Fruit fly (Drosophila melanogaster) whole organism, pupa: ENCODE measurements around the gene CG43703.

Source experiments
- CG10348 ChIP-seq: fragments of 200-800 bp; sonication (Bioruptor generic); IDR thresholded peaks from 2 replicates; pipeline ENCODE4 v1.3.6; 2022; ENCODE audit warnings: missing biosample characterization, missing genetic modification characterization
- CG12605 ChIP-seq: fragments of 200-800 bp; sonication (Bioruptor generic); IDR thresholded peaks from 2 replicates; pipeline ENCODE4 v1.3.6; 2022; ENCODE audit warnings: missing biosample characterization, missing genetic modification characterization
- CG13204 ChIP-seq: fragments of 200-800 bp; sonication (Bioruptor generic); optimal IDR thresholded peaks from 2 replicates; lab custom pipeline; 2018; ENCODE audit warnings: missing biosample characterization, mild to moderate bottlenecking, missing genetic modification characterization, moderate library complexity
- CG14655 ChIP-seq: fragments of 200-800 bp; sonication (Bioruptor generic); optimal IDR thresholded peaks from 3 replicates; lab custom pipeline; 2017; ENCODE audit warnings: mild to moderate bottlenecking, missing biosample characterization, missing genetic modification reagents, missing genetic modification characterization
- CG15710 ChIP-seq: fragments of 200-800 bp; sonication (Bioruptor generic); optimal IDR thresholded peaks from 2 replicates; lab custom pipeline; 2018; ENCODE audit warnings: missing biosample characterization, mild to moderate bottlenecking, missing genetic modification characterization, moderate library complexity
- CG17806 ChIP-seq: fragments of 200-800 bp; sonication (Bioruptor generic); optimal IDR thresholded peaks from 2 replicates; lab custom pipeline; 2018; ENCODE audit warnings: missing biosample characterization, mild to moderate bottlenecking, missing genetic modification characterization, moderate library complexity
- CG32121 ChIP-seq: fragments of 200-800 bp; sonication (Bioruptor generic); IDR thresholded peaks from 2 replicates; pipeline ENCODE4 v1.3.6; 2022; ENCODE audit warnings: missing biosample characterization, missing genetic modification characterization
- CG34367 ChIP-seq: fragments of 200-800 bp; sonication (Bioruptor generic); optimal IDR thresholded peaks from 2 replicates; lab custom pipeline; 2018; ENCODE audit warnings: missing biosample characterization, mild to moderate bottlenecking, missing genetic modification characterization
- CG4496 ChIP-seq: fragments of 200-800 bp; sonication (Bioruptor generic); IDR thresholded peaks from 3 replicates; pipeline ENCODE4 v1.3.6; 2022; ENCODE audit warnings: missing biosample characterization, missing genetic modification characterization
- CG8159 ChIP-seq: fragments of 200-800 bp; sonication (Bioruptor generic); optimal IDR thresholded peaks from 3 replicates; lab custom pipeline; 2018; ENCODE audit warnings: missing biosample characterization, mild to moderate bottlenecking, missing genetic modification characterization, moderate library complexity
- CG8301 ChIP-seq: fragments of 200-800 bp; sonication (Bioruptor generic); optimal IDR thresholded peaks from 2 replicates; lab custom pipeline; 2018; ENCODE audit warnings: missing biosample characterization, mild to moderate bottlenecking, missing genetic modification characterization
- CG9948 ChIP-seq: fragments of 200-800 bp; sonication (Bioruptor generic); optimal IDR thresholded peaks from 2 replicates; lab custom pipeline; 2018; ENCODE audit warnings: missing biosample characterization, mild to moderate bottlenecking, missing genetic modification characterization, moderate library complexity
- D1 ChIP-seq: fragments of 200-800 bp; sonication (Bioruptor generic); optimal IDR thresholded peaks from 2 replicates; lab custom pipeline; 2018; ENCODE audit warnings: missing biosample characterization, mild to moderate bottlenecking, missing genetic modification characterization, moderate library complexity
- EcR ChIP-seq: fragments of 200-800 bp; sonication (Bioruptor generic); optimal IDR thresholded peaks from 3 replicates; lab custom pipeline; 2019; ENCODE audit warnings: missing biosample characterization, missing genetic modification characterization, mild to moderate bottlenecking, moderate library complexity, missing genetic modification reagents
- Ets98B ChIP-seq: fragments of 200-800 bp; sonication (Bioruptor generic); IDR thresholded peaks from 2 replicates; pipeline ENCODE4 v1.3.6; 2022; ENCODE audit warnings: missing biosample characterization, missing genetic modification characterization
- Pif1A ChIP-seq: fragments of 200-800 bp; sonication (Bioruptor generic); optimal IDR thresholded peaks from 3 replicates; lab custom pipeline; 2016; ENCODE audit warnings: missing biosample characterization, missing genetic modification characterization
- Pif1B ChIP-seq: fragments of 200-800 bp; sonication (Bioruptor generic); optimal IDR thresholded peaks from 3 replicates; lab custom pipeline; 2016; ENCODE audit warnings: missing biosample characterization, missing genetic modification characterization
- Snoo ChIP-seq: fragments of 200-800 bp; sonication (Bioruptor generic); optimal IDR thresholded peaks from 3 replicates; lab custom pipeline; 2017; ENCODE audit warnings: missing biosample characterization, mild to moderate bottlenecking, missing genetic modification characterization, inconsistent platforms
- fd96Ca ChIP-seq: fragments of 200-800 bp; sonication (Bioruptor generic); IDR thresholded peaks from 3 replicates; pipeline ENCODE4 v1.3.6; 2022; ENCODE audit warnings: missing biosample characterization, missing genetic modification characterization
- gl ChIP-seq: fragments of 200-800 bp; sonication (Bioruptor generic); optimal IDR thresholded peaks from 2 replicates; lab custom pipeline; 2018; ENCODE audit warnings: missing biosample characterization, mild to moderate bottlenecking, missing genetic modification characterization
- rn ChIP-seq: fragments of 200-800 bp; sonication (Bioruptor generic); IDR thresholded peaks from 2 replicates; pipeline ENCODE4 v1.3.6; 2022; ENCODE audit warnings: missing biosample characterization, missing genetic modification characterization

CG43703 gene

dm6 chr2L:3765194-3765593, at the start of gene CG43703:
Gene CG43703, plus strand, starts transcription at chr2L:3765494.
- TF ChIP-seq Snoo = no peak
- TF ChIP-seq gl (tag; lab: Kevin White, UChicago) = no peak

- no peak for TF ChIP-seq CG15710 (tag; lab: Kevin White, UChicago)
- TF ChIP-seq, all 21 proteins: peak for 0
Measured at dm6 chr2L:3717673-3718235, 47.5 kb upstream of the CG43703 start, which contains the start of the genes lectin-24A and Shaw. Gene lectin-24A, minus strand, starts transcription at chr2L:3717773. Gene Shaw, plus strand, starts transcription at chr2L:3718185.

dm6 chr2L:3719414-3719959, 45.8 kb upstream of the CG43703 start:
- TF ChIP-seq CG34367 (tag; lab: Kevin White, UChicago) (peak; percentile 29), rn (GFP tag; lab: Robert Waterston, UW) (no peak), Ets98B (no peak), CG4496 (GFP tag; lab: Robert Waterston, UW) (0 out of 3 replicates have a peak, but pooled peaks have one; percentile 27), CG13204 (GFP tag; lab: Kevin White, UChicago) (no peak), Pif1B (GFP tag; lab: Kevin White, UChicago) (peak; percentile 38), Pif1A (GFP tag; lab: Kevin White, UChicago) (peak; percentile 52), fd96Ca (GFP tag; lab: Robert Waterston, UW) (0 out of 3 replicates have a peak, but pooled peaks have one; percentile 12), CG8159 (tag; lab: Kevin White, UChicago) (peak; percentile 49), CG17806 (no peak)

dm6 chr2L:3729635-3730034, 35.7 kb upstream of the CG43703 start:
- TF ChIP-seq CG4496 (GFP tag; lab: Robert Waterston, UW) (no peak), CG8159 (tag; lab: Kevin White, UChicago) (no peak), D1 (tag; lab: Kevin White, UChicago) (no peak), CG14655 (GFP tag; lab: Kevin White, UChicago) (no peak), Pif1B (GFP tag; lab: Kevin White, UChicago) (no peak)

- no peak for TF ChIP-seq gl (tag; lab: Kevin White, UChicago)
- TF ChIP-seq CG34367 (tag; lab: Kevin White, UChicago) = no peak
- peak; percentile 48 for TF ChIP-seq CG32121
- TF ChIP-seq EcR = no peak
- no peak for TF ChIP-seq CG9948 (tag; lab: Kevin White, UChicago)
- no peak for TF ChIP-seq Pif1B (GFP tag; lab: Kevin White, UChicago)
- TF ChIP-seq Snoo = no peak
- TF ChIP-seq CG12605 (GFP tag; lab: Robert Waterston, UW) = no peak
- TF ChIP-seq CG17806 = no peak
- TF ChIP-seq fd96Ca (GFP tag; lab: Robert Waterston, UW) = no peak
- TF ChIP-seq rn (GFP tag; lab: Robert Waterston, UW) = no peak
- no peak for TF ChIP-seq CG10348 (GFP tag; lab: Robert Waterston, UW)
- TF ChIP-seq Ets98B = peak; percentile 31; the same call in 1 of the 2 replicates
- TF ChIP-seq D1 (tag; lab: Kevin White, UChicago) = no peak
- TF ChIP-seq CG14655 (GFP tag; lab: Kevin White, UChicago) = peak; percentile 4
- TF ChIP-seq CG8301 (tag; lab: Kevin White, UChicago) = no peak
- no peak for TF ChIP-seq CG8159 (tag; lab: Kevin White, UChicago)
- TF ChIP-seq Pif1A (GFP tag; lab: Kevin White, UChicago) = no peak
- no peak for TF ChIP-seq CG13204 (GFP tag; lab: Kevin White, UChicago)
- peak; percentile 31; the same call in 1 of the 3 replicates for TF ChIP-seq CG4496 (GFP tag; lab: Robert Waterston, UW)
- no peak for TF ChIP-seq CG15710 (tag; lab: Kevin White, UChicago)
Measured at dm6 chr2L:3730182-3730975, 34.9 kb upstream of the CG43703 start, which contains the start of gene CG10019. Gene CG10019, plus strand, starts transcription at chr2L:3730466.

- TF ChIP-seq CG8159 (tag; lab: Kevin White, UChicago) (no peak), CG14655 (GFP tag; lab: Kevin White, UChicago) (peak; percentile 70), CG32121 (peak; percentile 31; the same call in 1 of the 2 replicates), Ets98B (peak; percentile 13; the same call in 1 of the 2 replicates), CG8301 (tag; lab: Kevin White, UChicago) (peak; percentile 72), CG4496 (GFP tag; lab: Robert Waterston, UW) (no peak)
Measured at dm6 chr2L:3731055-3731454, 34.2 kb upstream of the CG43703 start.
